Fruit fly (Drosophila melanogaster) whole organism, embryonic: ENCODE data around the gene CG15406.

Experiments used
- C15 ChIP-seq: fragments of 200-800 bp; sonication (Bioruptor generic); IDR thresholded peaks from 3 replicates; pipeline ENCODE4 v1.3.6; 2022; ENCODE audit warnings: missing biosample characterization, missing genetic modification characterization
- CG1024 ChIP-seq: fragments of 200-800 bp; sonication (Bioruptor generic); IDR thresholded peaks from 2 replicates; pipeline ENCODE4 v1.3.6; 2022; ENCODE audit warnings: missing biosample characterization, missing genetic modification characterization
- CG10462 ChIP-seq: fragments of 200-800 bp; sonication (Bioruptor generic); optimal IDR thresholded peaks from 2 replicates; lab custom pipeline; 2016; ENCODE audit warnings: missing biosample characterization, missing genetic modification characterization
- CG11504 ChIP-seq: fragments of 200-800 bp; sonication (Bioruptor generic); optimal IDR thresholded peaks from 3 replicates; lab custom pipeline; 2019; ENCODE audit warnings: missing biosample characterization, mild to moderate bottlenecking, missing genetic modification characterization, moderate library complexity
- CG11723 ChIP-seq: fragments of 200-800 bp; sonication (Bioruptor generic); optimal IDR thresholded peaks from 2 replicates; lab custom pipeline; 2017; ENCODE audit warnings: missing biosample characterization, mild to moderate bottlenecking, missing genetic modification characterization
- CG12104 ChIP-seq: fragments of 200-800 bp; sonication (Bioruptor generic); optimal IDR thresholded peaks from 3 replicates; lab custom pipeline; 2016; ENCODE audit warnings: missing biosample characterization, missing genetic modification characterization
- CG12942 ChIP-seq: fragments of 200-800 bp; sonication (Bioruptor generic); optimal IDR thresholded peaks from 3 replicates; lab custom pipeline; 2016; ENCODE audit warnings: missing biosample characterization, missing genetic modification characterization
- CG13296 ChIP-seq: fragments of 200-800 bp; sonication (Bioruptor generic); optimal IDR thresholded peaks from 3 replicates; lab custom pipeline; 2018; ENCODE audit warnings: missing biosample characterization, mild to moderate bottlenecking, missing genetic modification characterization
- CG14014 ChIP-seq: fragments of 200-800 bp; sonication (Bioruptor generic); IDR thresholded peaks from 2 replicates; pipeline ENCODE4 v1.3.6; 2022; ENCODE audit warnings: missing biosample characterization, missing genetic modification characterization
- CG14050 ChIP-seq: fragments of 200-800 bp; sonication (Bioruptor generic); IDR thresholded peaks from 3 replicates; pipeline ENCODE4 v1.3.6; 2022; ENCODE audit warnings: missing biosample characterization, missing genetic modification characterization
- CG14667 ChIP-seq: fragments of 200-800 bp; sonication (Bioruptor generic); IDR thresholded peaks from 2 replicates; pipeline ENCODE4 v1.3.6; 2022; ENCODE audit warnings: missing biosample characterization, missing genetic modification characterization
- CG1603 ChIP-seq: fragments of 200-800 bp; sonication (Bioruptor generic); optimal IDR thresholded peaks from 2 replicates; lab custom pipeline; 2019; ENCODE audit warnings: missing biosample characterization, mild to moderate bottlenecking, missing genetic modification characterization, moderate library complexity
- CG16779 ChIP-seq: fragments of 200-800 bp; sonication (Bioruptor generic); IDR thresholded peaks from 2 replicates; pipeline ENCODE4 v1.3.6; 2022; ENCODE audit warnings: missing biosample characterization, missing genetic modification characterization
- CG16863 ChIP-seq: fragments of 200-800 bp; sonication (Bioruptor generic); optimal IDR thresholded peaks from 3 replicates; lab custom pipeline; 2016; ENCODE audit warnings: missing biosample characterization, missing genetic modification characterization
- CG17568 ChIP-seq: fragments of 200-800 bp; sonication (Bioruptor generic); optimal IDR thresholded peaks from 2 replicates; lab custom pipeline; 2018; ENCODE audit warnings: missing biosample characterization, mild to moderate bottlenecking, missing genetic modification characterization, moderate library complexity
- CG18476 ChIP-seq: fragments of 200-800 bp; sonication (Bioruptor generic); optimal IDR thresholded peaks from 2 replicates; lab custom pipeline; 2016; ENCODE audit warnings: missing biosample characterization, mild to moderate bottlenecking, missing genetic modification characterization
- CG2678 ChIP-seq: fragments of 200-800 bp; sonication (Bioruptor generic); optimal IDR thresholded peaks from 3 replicates; lab custom pipeline; 2019; ENCODE audit warnings: missing biosample characterization, mild to moderate bottlenecking, missing genetic modification characterization, moderate library complexity
- CG30403 ChIP-seq: fragments of 200-800 bp; sonication (Bioruptor generic); optimal IDR thresholded peaks from 3 replicates; lab custom pipeline; 2016; ENCODE audit warnings: missing biosample characterization, missing genetic modification characterization
- CG33557 ChIP-seq: fragments of 200-800 bp; sonication (Bioruptor generic); optimal IDR thresholded peaks from 2 replicates; lab custom pipeline; 2019; ENCODE audit warnings: missing biosample characterization, mild to moderate bottlenecking, missing genetic modification characterization, moderate library complexity
- CG34224 ChIP-seq: fragments of 200-800 bp; sonication (Bioruptor generic); IDR thresholded peaks from 3 replicates; pipeline ENCODE4 v1.3.6; 2022; ENCODE audit warnings: missing biosample characterization, missing genetic modification characterization; ENCODE audit not compliant: partially characterized antibody
- CG34376 ChIP-seq: fragments of 200-800 bp; sonication (Bioruptor generic); optimal IDR thresholded peaks from 2 replicates; lab custom pipeline; 2018; ENCODE audit warnings: missing biosample characterization, mild to moderate bottlenecking, missing genetic modification characterization
- CG4730 ChIP-seq: fragments of 200-800 bp; sonication (Bioruptor generic); IDR thresholded peaks from 2 replicates; pipeline ENCODE4 v1.3.6; 2022; ENCODE audit warnings: missing biosample characterization, missing genetic modification characterization
- CG7357 ChIP-seq: fragments of 200-800 bp; sonication (Bioruptor generic); IDR thresholded peaks from 3 replicates; pipeline ENCODE4 v1.3.6; 2022; ENCODE audit warnings: missing biosample characterization, missing genetic modification characterization
- CG7987 ChIP-seq: fragments of 200-800 bp; sonication (Bioruptor generic); optimal IDR thresholded peaks from 2 replicates; lab custom pipeline; 2018; ENCODE audit warnings: missing biosample characterization, mild to moderate bottlenecking, missing genetic modification characterization, moderate library complexity
- CG8765 ChIP-seq: fragments of 200-800 bp; sonication (Bioruptor generic); IDR thresholded peaks from 2 replicates; pipeline ENCODE4 v1.3.6; 2022; ENCODE audit warnings: missing biosample characterization, missing genetic modification characterization
- Chrac-16 ChIP-seq: fragments of 200-800 bp; sonication (Bioruptor generic); optimal IDR thresholded peaks from 3 replicates; lab custom pipeline; 2016; ENCODE audit warnings: missing biosample characterization, missing genetic modification characterization
- ERR ChIP-seq: fragments of 200-800 bp; sonication (Bioruptor generic); optimal IDR thresholded peaks from 2 replicates; lab custom pipeline; 2016; ENCODE audit warnings: missing biosample characterization, missing genetic modification characterization
- Eip74EF ChIP-seq, 2 experiments: fragments of 200-800 bp in 1 of 2; fragments of >200 bp in 1 of 2; sonication (Bioruptor generic) in 1 of 2; optimal IDR thresholded peaks; 2 replicates each; lab custom pipeline; 2017 to 2019; ENCODE audit warnings: missing biosample characterization in 2 of 2, missing genetic modification characterization in 2 of 2, mild to moderate bottlenecking in 1 of 2, moderate library complexity in 1 of 2
- Fer2 ChIP-seq: fragments of 200-800 bp; sonication (Bioruptor generic); optimal IDR thresholded peaks from 2 replicates; lab custom pipeline; 2018; ENCODE audit warnings: missing biosample characterization, mild to moderate bottlenecking, missing genetic modification characterization, moderate library complexity
- Pdp1 ChIP-seq, 2 experiments: fragments of 200-800 bp; sonication (Bioruptor generic); optimal IDR thresholded peaks; 3 replicates each; lab custom pipeline; 2016; ENCODE audit warnings: missing biosample characterization in 2 of 2, missing genetic modification characterization in 2 of 2, mild to moderate bottlenecking in 1 of 2, moderate library complexity in 1 of 2
- Sox100B ChIP-seq: fragments of 200-800 bp; sonication (Bioruptor generic); optimal IDR thresholded peaks from 3 replicates; lab custom pipeline; 2018; ENCODE audit warnings: missing biosample characterization, mild to moderate bottlenecking, missing genetic modification characterization
- Sry-β ChIP-seq: fragments of 200-800 bp; sonication (Bioruptor generic); optimal IDR thresholded peaks from 2 replicates; lab custom pipeline; 2018; ENCODE audit warnings: missing biosample characterization, mild to moderate bottlenecking, missing genetic modification characterization, moderate library complexity
- cas ChIP-seq: fragments of 200-800 bp; sonication (Bioruptor generic); IDR thresholded peaks from 2 replicates; pipeline ENCODE4 v1.3.6; 2022; ENCODE audit warnings: missing biosample characterization, missing genetic modification characterization
- da ChIP-seq: fragments of 200-800 bp; sonication (Bioruptor generic); optimal IDR thresholded peaks from 2 replicates; lab custom pipeline; 2016; ENCODE audit warnings: missing biosample characterization, missing genetic modification characterization
- dm ChIP-seq: fragments of 200-800 bp; sonication (Bioruptor generic); optimal IDR thresholded peaks from 3 replicates; lab custom pipeline; 2016; ENCODE audit warnings: missing biosample characterization, missing genetic modification characterization
- dpn ChIP-seq, 2 experiments: fragments of 200-800 bp; sonication (Bioruptor generic); optimal IDR thresholded peaks; 3 replicates each; lab custom pipeline; 2016; ENCODE audit warnings: missing biosample characterization in 2 of 2, missing genetic modification characterization in 2 of 2
- ems ChIP-seq: fragments of 200-800 bp; sonication (Bioruptor generic); optimal IDR thresholded peaks from 3 replicates; lab custom pipeline; 2016; ENCODE audit warnings: missing biosample characterization, missing genetic modification characterization
- fd102C ChIP-seq: fragments of 200-800 bp; sonication (Bioruptor generic); optimal IDR thresholded peaks from 2 replicates; lab custom pipeline; 2018; ENCODE audit warnings: missing biosample characterization, mild to moderate bottlenecking, missing genetic modification characterization, moderate library complexity
- fd64A ChIP-seq: fragments of 200-800 bp; sonication (Bioruptor generic); optimal IDR thresholded peaks from 3 replicates; lab custom pipeline; 2018; ENCODE audit warnings: missing biosample characterization, mild to moderate bottlenecking, missing genetic modification characterization
- gt ChIP-seq: fragments of 200-800 bp; sonication (Bioruptor generic); IDR thresholded peaks from 2 replicates; pipeline ENCODE4 v1.3.6; 2022; ENCODE audit warnings: missing biosample characterization, missing genetic modification characterization
- hkb ChIP-seq, 2 experiments: fragments of 200-800 bp in 1 of 2; fragments of >200 bp in 1 of 2; sonication (Bioruptor generic) in 1 of 2; IDR thresholded peaks in 1 of 2; optimal IDR thresholded peaks in 1 of 2; 2 replicates each; pipeline versions ENCODE4 v1.3.6 to Lab custom; 2017 to 2022; ENCODE audit warnings: missing biosample characterization in 1 of 2, missing genetic modification characterization in 1 of 2
- insv ChIP-seq, 2 experiments: fragments of 200-800 bp; sonication (Bioruptor generic); optimal IDR thresholded peaks; 3 replicates each; lab custom pipeline; 2016 to 2018; ENCODE audit warnings: missing biosample characterization in 2 of 2, missing genetic modification characterization in 2 of 2
- p53 ChIP-seq: fragments of 200-800 bp; sonication (Bioruptor generic); optimal IDR thresholded peaks from 2 replicates; lab custom pipeline; 2016; ENCODE audit warnings: missing biosample characterization, missing genetic modification characterization
- prd ChIP-seq, 3 experiments: fragments of >200 bp in 2 of 3; fragments of 200-800 bp in 1 of 3; sonication (Bioruptor generic) in 1 of 3; optimal IDR thresholded peaks in 2 of 3; IDR thresholded peaks in 1 of 3; 2 replicates in 2 of 3; 3 replicates in 1 of 3; pipeline versions ENCODE4 v1.3.6 to Lab custom; 2017 to 2022; ENCODE audit warnings: missing biosample characterization in 1 of 3, missing genetic modification characterization in 1 of 3
- repo ChIP-seq: fragments of 200-800 bp; sonication (Bioruptor generic); optimal IDR thresholded peaks from 2 replicates; lab custom pipeline; 2016; ENCODE audit warnings: missing biosample characterization, missing genetic modification characterization
- sens ChIP-seq: fragments of 200-800 bp; sonication (Bioruptor generic); peaks from one replicate; lab custom pipeline; 2016; ENCODE audit warnings: missing biosample characterization, missing genetic modification characterization
- shn ChIP-seq: fragments of 200-800 bp; sonication (Bioruptor generic); optimal IDR thresholded peaks from 3 replicates; lab custom pipeline; 2016; ENCODE audit warnings: missing biosample characterization, missing genetic modification characterization
- trem ChIP-seq: fragments of 200-800 bp; optimal IDR thresholded peaks from 3 replicates; lab custom pipeline; 2019; ENCODE audit warnings: missing biosample characterization, mild to moderate bottlenecking, missing genetic modification characterization, moderate library complexity

Gene CG15406

dm6 chr2L:3323319-3324287, 14.6 kb downstream of the CG15406 start, which contains the start of gene CG33281 (continued):
- TF ChIP-seq CG1024 (GFP tag; lab: Robert Waterston, UW): no peak
- TF ChIP-seq p53 (GFP tag; lab: Kevin White, UChicago): no peak
- TF ChIP-seq CG2678: peak; percentile 83
- peak; percentile 43 for TF ChIP-seq CG34376 (GFP tag; lab: Kevin White, UChicago)
- no peak for TF ChIP-seq CG18476 (GFP tag; lab: Kevin White, UChicago)
- no peak for TF ChIP-seq CG7357 (GFP tag; lab: Robert Waterston, UW)
- no peak for TF ChIP-seq CG33557 (GFP tag; lab: Kevin White, UChicago)
- TF ChIP-seq CG34224 (GFP tag; lab: Robert Waterston, UW): no peak
- TF ChIP-seq CG4730: no peak
- no peak for TF ChIP-seq trem (tag; lab: Kevin White, UChicago)
- no peak for TF ChIP-seq CG14014 (GFP tag; lab: Robert Waterston, UW)
- TF ChIP-seq Sry-β (GFP tag; lab: Kevin White, UChicago): no peak
- TF ChIP-seq CG11723 (GFP tag; lab: Kevin White, UChicago): no peak
- TF ChIP-seq CG13296 (GFP tag; lab: Kevin White, UChicago): peak; percentile 83
- TF ChIP-seq cas: no peak
- TF ChIP-seq ems (GFP tag; lab: Kevin White, UChicago): no peak
- TF ChIP-seq CG16779 (GFP tag; lab: Robert Waterston, UW): no peak
- TF ChIP-seq CG10462: no peak
- TF ChIP-seq dpn (GFP tag; optimal IDR thresholded peaks at IDR 0.05; lab: Kevin White, UChicago): no peak
- TF ChIP-seq CG14050 (GFP tag; lab: Robert Waterston, UW): no peak
- TF ChIP-seq Eip74EF (GFP tag; optimal IDR thresholded peaks at IDR 0.05; lab: Kevin White, UChicago): no peak
- TF ChIP-seq da: no peak
- TF ChIP-seq CG7987: peak; percentile 52
- no peak for TF ChIP-seq CG12104 (GFP tag; lab: Kevin White, UChicago)
- no peak for TF ChIP-seq insv (GFP tag; optimal IDR thresholded peaks at IDR 0.05; lab: Kevin White, UChicago)
- peak; percentile 70 for TF ChIP-seq fd64A
- no peak for TF ChIP-seq fd102C (GFP tag; lab: Kevin White, UChicago)
- TF ChIP-seq dm (GFP tag; lab: Kevin White, UChicago): no peak
- no peak for TF ChIP-seq prd (optimal IDR thresholded peaks at IDR 0.05; lab: Kevin White, UChicago)
- no peak for TF ChIP-seq prd (GFP tag; IDR thresholded peaks at IDR 0.05; lab: Robert Waterston, UW)
- TF ChIP-seq CG12942 (GFP tag; lab: Kevin White, UChicago): no peak
- TF ChIP-seq C15 (GFP tag; lab: Robert Waterston, UW): no peak
- TF ChIP-seq Sox100B (GFP tag; lab: Kevin White, UChicago): no peak
- TF ChIP-seq Pdp1 (GFP tag; optimal IDR thresholded peaks at IDR 0.05; lab: Kevin White, UChicago): no peak
- TF ChIP-seq CG1603: no peak
- TF ChIP-seq CG11504 (tag; lab: Kevin White, UChicago): no peak
- no peak for TF ChIP-seq repo (GFP tag; lab: Kevin White, UChicago)
- TF ChIP-seq shn (GFP tag; lab: Kevin White, UChicago): no peak
- no peak for TF ChIP-seq sens (GFP tag; lab: Kevin White, UChicago)
- TF ChIP-seq CG8765: no peak
- TF ChIP-seq CG17568: no peak
- no peak for TF ChIP-seq Chrac-16 (GFP tag; lab: Kevin White, UChicago)
- no peak for TF ChIP-seq ERR
- no peak for TF ChIP-seq gt
- peak; percentile 71 for TF ChIP-seq Fer2 (tag; lab: Kevin White, UChicago)
- TF ChIP-seq CG14667 (GFP tag; lab: Robert Waterston, UW): no peak
- TF ChIP-seq CG16863 (GFP tag; lab: Kevin White, UChicago): no peak
- no peak for TF ChIP-seq hkb (optimal IDR thresholded peaks at IDR 0.05; lab: Kevin White, UChicago)
- TF ChIP-seq hkb (GFP tag; IDR thresholded peaks at IDR 0.05; lab: Robert Waterston, UW): no peak
- no peak for TF ChIP-seq CG30403 (GFP tag; lab: Kevin White, UChicago)
